Worm (Caenorhabditis elegans): ENCODE measurements around the gene T16G1.18.

ce11 chrV:12909544-12910157 is 41.5 kb upstream of the T16G1.18 start, which contains the start of gene nid-1:
- no peak for TF ChIP-seq ama-1 (optimal IDR thresholded peaks at IDR 0.05)
- no peak for TF ChIP-seq nhr-25 (tag; optimal IDR thresholded peaks at IDR 0.05)
- TF ChIP-seq elt-1 (tag; optimal IDR thresholded peaks at IDR 0.05) = no peak
- TF ChIP-seq unc-62 (GFP tag; optimal IDR thresholded peaks at IDR 0.05) = no peak
- TF ChIP-seq nhr-237 (tag; optimal IDR thresholded peaks at IDR 0.05) = no peak
- TF ChIP-seq nhr-77 (tag; optimal IDR thresholded peaks at IDR 0.05) = no peak
- TF ChIP-seq ztf-4 (tag; optimal IDR thresholded peaks at IDR 0.05) = no peak

Measured in whole organism, L2 larva.